Fruit fly (Drosophila melanogaster) whole organism, pupa: Measurements from ENCODE around the gene CG43085.

Source experiments
- CG13204 ChIP-seq: fragments of 200-800 bp; sonication (Bioruptor generic); optimal IDR thresholded peaks from 2 replicates; lab custom pipeline; 2018; ENCODE audit warnings: missing biosample characterization, mild to moderate bottlenecking, missing genetic modification characterization, moderate library complexity
- CG8301 ChIP-seq: fragments of 200-800 bp; sonication (Bioruptor generic); optimal IDR thresholded peaks from 2 replicates; lab custom pipeline; 2018; ENCODE audit warnings: missing biosample characterization, mild to moderate bottlenecking, missing genetic modification characterization
- D1 ChIP-seq: fragments of 200-800 bp; sonication (Bioruptor generic); optimal IDR thresholded peaks from 2 replicates; lab custom pipeline; 2018; ENCODE audit warnings: missing biosample characterization, mild to moderate bottlenecking, missing genetic modification characterization, moderate library complexity

- no peak for TF ChIP-seq D1 (tag; lab: Kevin White, UChicago)
- TF ChIP-seq CG8301 (tag; lab: Kevin White, UChicago) = no peak
- no peak for TF ChIP-seq CG13204 (GFP tag; lab: Kevin White, UChicago)
These were observed 21.3 kb upstream of the CG43085 start for dm6 chr3L:17667642-17668362.
